Worm (Caenorhabditis elegans) whole organism, L2 larva: ENCODE data around the gene ergi-3.

Experiments
- Y55F3AM.14 ChIP-seq: fragments of 200-800 bp; sonication (Bioruptor generic); optimal IDR thresholded peaks from 2 replicates; lab custom pipeline; 2018; ENCODE audit warnings: mild to moderate bottlenecking, missing genetic modification characterization, missing compliant biosample characterization
- ceh-82 ChIP-seq: fragments of 150-350 bp; optimal IDR thresholded peaks from 2 replicates; lab custom pipeline; 2014; ENCODE audit warnings: missing biosample characterization, missing genetic modification characterization
- dmd-4 ChIP-seq: sonication (generic microtip); optimal IDR thresholded peaks from 2 replicates; lab custom pipeline; 2017; ENCODE audit warnings: missing biosample characterization, missing genetic modification characterization
- fos-1 ChIP-seq: fragments of 150-350 bp; optimal IDR thresholded peaks from 2 replicates; lab custom pipeline; 2014; ENCODE audit warnings: missing biosample characterization, missing genetic modification characterization
- lin-13 ChIP-seq: fragments of 150-350 bp; optimal IDR thresholded peaks from 2 replicates; lab custom pipeline; 2014; ENCODE audit warnings: missing biosample characterization, missing genetic modification reagents, missing genetic modification characterization
- unc-39 ChIP-seq: fragments of 150-350 bp; optimal IDR thresholded peaks from 2 replicates; lab custom pipeline; 2014; ENCODE audit warnings: missing biosample characterization, missing genetic modification characterization
- unc-62 ChIP-seq: fragments of 150-350 bp; optimal IDR thresholded peaks from 2 replicates; lab custom pipeline; 2014; ENCODE audit warnings: missing biosample characterization, missing genetic modification reagents, missing genetic modification characterization
- zag-1 ChIP-seq: fragments of 150-350 bp; optimal IDR thresholded peaks from 2 replicates; lab custom pipeline; 2014; ENCODE audit warnings: missing biosample characterization, missing genetic modification characterization

- TF ChIP-seq fos-1 (tag; lab: Kevin White, UChicago) (no peak), lin-13 (no peak), zag-1 (tag; lab: Kevin White, UChicago) (no peak), Y55F3AM.14 (GFP tag; lab: Kevin White, UChicago) (no peak), ceh-82 (tag; lab: Kevin White, UChicago) (no peak), unc-62 (GFP tag; lab: Kevin White, UChicago) (no peak), dmd-4 (tag; lab: Kevin White, UChicago) (no peak), unc-39 (no peak)
Observed at ce11 chrX:15653196-15653595, 36.6 kb upstream of the ergi-3 start.
